Fruit fly (Drosophila melanogaster): ENCODE data around the gene CG4364.

CG4364 gene

DNA sequence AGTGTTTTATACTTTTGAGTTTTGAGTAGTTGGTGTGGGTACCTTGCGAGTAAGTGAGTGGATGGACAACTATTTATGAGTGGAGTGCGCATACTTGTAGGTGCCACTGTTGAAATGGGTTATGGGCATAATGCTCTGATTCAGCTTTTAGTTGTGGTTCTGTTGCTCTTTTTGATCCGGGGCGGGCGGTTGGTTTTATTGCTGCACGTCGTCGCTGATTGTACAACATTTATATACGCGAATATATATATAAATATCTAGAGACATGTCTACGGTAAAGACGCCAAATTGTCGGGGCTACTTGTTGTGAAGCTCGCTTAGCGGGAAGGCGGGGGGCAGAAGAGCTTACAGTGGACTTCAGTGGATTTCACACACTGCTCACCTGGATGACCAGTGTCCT, 27.0 kb downstream of the CG4364 start:
- TF ChIP-seq ttk (optimal IDR thresholded peaks at IDR 0.05) (no peak), Sin3A (optimal IDR thresholded peaks at IDR 0.05) (no peak), psq (optimal IDR thresholded peaks at IDR 0.05) (no peak), h (optimal IDR thresholded peaks at IDR 0.05) (no peak), Myc (optimal IDR thresholded peaks at IDR 0.05) (no peak), insv (optimal IDR thresholded peaks at IDR 0.05) (no peak)

DNA sequence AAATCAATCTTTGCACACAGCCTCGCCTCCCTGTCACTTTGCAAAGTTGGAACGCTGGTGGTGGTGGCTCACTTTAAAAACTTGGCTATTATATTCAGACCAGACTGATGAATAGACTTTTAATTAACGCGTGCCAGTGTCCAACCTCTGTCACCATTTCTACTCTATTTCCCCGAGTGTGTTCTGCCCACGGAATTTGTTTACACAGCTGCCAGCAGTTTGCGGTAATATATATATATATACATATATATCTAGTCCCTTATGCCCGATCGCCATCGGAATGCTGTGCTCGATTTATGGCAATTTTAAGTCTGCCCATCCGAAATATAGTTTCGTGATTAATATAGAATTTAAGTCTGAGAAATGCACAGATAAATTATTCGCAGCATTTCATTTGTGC, 31.3 kb downstream of the CG4364 start:
- TF ChIP-seq Myc (optimal IDR thresholded peaks at IDR 0.05): no peak
- TF ChIP-seq insv (optimal IDR thresholded peaks at IDR 0.05): no peak

DNA sequence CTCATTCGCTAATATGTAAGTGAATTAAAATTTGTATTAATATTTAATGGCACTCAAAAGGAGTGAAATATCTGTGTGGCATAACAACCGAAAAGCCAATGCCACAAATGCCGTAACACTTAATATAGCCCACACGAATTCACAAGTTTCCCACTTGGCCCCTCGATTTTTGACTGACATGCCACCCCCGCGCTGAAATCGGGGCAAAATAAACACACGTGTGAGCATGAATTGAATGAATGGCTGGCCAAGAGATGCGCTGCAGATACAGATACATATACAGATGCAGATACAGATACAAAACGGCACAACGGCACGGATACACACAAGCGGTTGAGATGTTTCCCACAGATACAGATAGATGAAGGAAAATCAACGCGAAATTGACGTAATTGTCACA, 34.0 kb downstream of the CG4364 start:
- TF ChIP-seq psq (optimal IDR thresholded peaks at IDR 0.05): no peak
- TF ChIP-seq h (optimal IDR thresholded peaks at IDR 0.05): no peak
- TF ChIP-seq Sin3A (optimal IDR thresholded peaks at IDR 0.05): no peak
- TF ChIP-seq insv (optimal IDR thresholded peaks at IDR 0.05): no peak
- no peak for TF ChIP-seq ttk (optimal IDR thresholded peaks at IDR 0.05)
- TF ChIP-seq Myc (optimal IDR thresholded peaks at IDR 0.05): no peak

DNA sequence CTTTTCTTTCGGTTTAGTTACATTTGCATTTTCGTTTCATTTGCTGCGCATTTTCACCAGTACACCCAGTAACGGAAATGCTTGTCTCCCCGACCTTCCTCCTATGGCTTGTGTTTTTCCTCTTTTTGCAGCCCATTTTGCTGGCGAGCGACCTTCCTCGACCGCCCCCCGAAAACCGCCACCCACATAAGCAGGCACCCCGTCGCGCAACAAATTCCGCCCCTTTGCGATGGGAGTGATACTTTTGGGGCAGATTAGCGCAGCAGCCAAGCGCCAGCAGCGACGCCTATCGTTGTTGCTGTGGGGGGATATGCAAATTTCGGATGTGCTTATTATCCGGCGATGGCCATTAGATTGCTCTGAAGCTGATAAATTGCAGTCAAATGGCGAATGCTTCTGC, 37.8 kb downstream of the CG4364 start:
- TF ChIP-seq psq (optimal IDR thresholded peaks at IDR 0.05): no peak
- no peak for TF ChIP-seq h (optimal IDR thresholded peaks at IDR 0.05)
- TF ChIP-seq insv (optimal IDR thresholded peaks at IDR 0.05): no peak
- no peak for TF ChIP-seq ttk (optimal IDR thresholded peaks at IDR 0.05)
- no peak for TF ChIP-seq Myc (optimal IDR thresholded peaks at IDR 0.05)
- TF ChIP-seq Sin3A (optimal IDR thresholded peaks at IDR 0.05): no peak

DNA sequence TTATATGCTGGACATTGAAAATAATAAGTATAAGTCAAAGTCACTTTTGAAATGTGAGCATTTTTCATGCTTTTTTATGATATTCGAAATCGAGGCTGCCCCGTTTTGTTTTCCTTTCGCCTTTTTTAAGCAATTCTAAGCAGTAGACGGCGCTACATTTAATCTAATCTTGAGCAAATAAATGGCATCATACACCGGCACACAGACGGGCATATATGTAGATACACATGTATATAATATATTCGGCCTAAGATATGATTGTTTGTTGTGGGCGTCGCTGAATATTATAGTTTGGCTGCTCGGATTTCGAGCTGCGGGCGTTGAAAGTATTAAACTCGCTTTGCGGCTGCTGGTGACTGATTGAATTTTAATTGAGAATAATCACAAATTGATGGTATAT, 38.8 kb downstream of the CG4364 start:
- TF ChIP-seq h (optimal IDR thresholded peaks at IDR 0.05) (no peak), psq (optimal IDR thresholded peaks at IDR 0.05) (no peak), insv (optimal IDR thresholded peaks at IDR 0.05) (no peak), Sin3A (optimal IDR thresholded peaks at IDR 0.05) (no peak), Myc (optimal IDR thresholded peaks at IDR 0.05) (no peak), ttk (optimal IDR thresholded peaks at IDR 0.05) (no peak)

DNA sequence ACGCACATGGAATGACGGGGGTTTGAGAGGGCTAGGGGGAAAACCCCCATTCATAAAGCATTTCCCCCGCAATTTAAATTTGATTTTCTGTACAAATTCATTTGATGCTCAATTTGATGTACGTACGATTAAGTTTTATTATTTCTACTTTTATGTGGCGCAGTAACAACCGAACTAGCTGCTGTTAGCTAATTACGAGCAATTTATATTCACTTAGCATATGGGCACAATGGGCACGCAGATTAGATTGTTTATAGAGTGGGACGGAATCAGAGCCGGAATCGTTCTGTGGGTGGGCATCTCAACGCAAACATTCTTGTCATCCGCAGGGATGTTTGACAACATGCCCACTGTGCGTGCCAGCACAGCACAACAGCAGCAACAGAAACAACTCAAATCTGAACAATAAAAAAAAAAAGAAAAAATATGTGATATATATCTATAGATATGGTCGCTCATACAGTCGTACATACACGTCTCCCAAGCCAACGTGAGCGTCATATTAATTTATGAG, 40.1 kb downstream of the CG4364 start:
- TF ChIP-seq ttk (optimal IDR thresholded peaks at IDR 0.05): no peak
- no peak for TF ChIP-seq h (optimal IDR thresholded peaks at IDR 0.05)
- TF ChIP-seq Sin3A (optimal IDR thresholded peaks at IDR 0.05): no peak

DNA sequence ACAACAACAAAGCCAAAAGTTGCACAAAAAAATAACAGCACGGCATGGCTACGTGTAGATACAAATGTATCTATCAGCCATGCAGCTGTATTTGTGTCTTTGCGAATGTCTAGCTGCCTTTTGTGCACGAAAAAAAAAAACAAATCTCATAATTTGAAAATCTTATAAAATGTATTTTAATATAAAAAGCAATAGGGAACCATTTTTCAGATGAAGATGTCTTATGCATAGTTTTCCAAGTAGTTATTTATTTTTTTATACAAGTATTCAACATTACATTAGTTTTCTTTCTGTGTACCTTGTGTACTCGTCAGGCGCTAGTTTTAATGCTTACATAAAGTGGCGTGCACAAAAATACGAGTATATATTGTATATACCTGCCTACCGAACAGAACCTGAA, 41.7 kb downstream of the CG4364 start:
- no peak for TF ChIP-seq insv (optimal IDR thresholded peaks at IDR 0.05)
- TF ChIP-seq ttk (optimal IDR thresholded peaks at IDR 0.05): no peak

DNA sequence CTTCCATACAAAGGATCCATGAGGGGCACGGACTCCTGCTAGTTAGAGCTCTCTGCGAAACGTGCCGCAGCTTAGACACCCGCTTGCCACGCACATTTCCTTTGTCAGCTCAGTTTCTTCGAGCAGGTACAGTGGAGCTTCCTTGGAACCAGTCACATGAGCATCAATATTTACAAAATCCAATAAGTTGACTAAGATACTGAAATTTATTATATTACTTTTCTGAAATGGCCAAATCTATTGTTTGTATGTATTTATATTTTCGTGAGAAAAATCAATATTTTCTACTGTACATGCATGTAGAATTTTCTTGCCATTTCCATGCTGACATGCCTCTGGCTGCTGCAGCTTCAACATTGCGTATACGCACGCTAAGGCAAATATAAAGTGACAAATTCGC, 48.1 kb downstream of the CG4364 start:
- TF ChIP-seq psq (optimal IDR thresholded peaks at IDR 0.05): no peak
- no peak for TF ChIP-seq insv (optimal IDR thresholded peaks at IDR 0.05)

DNA sequence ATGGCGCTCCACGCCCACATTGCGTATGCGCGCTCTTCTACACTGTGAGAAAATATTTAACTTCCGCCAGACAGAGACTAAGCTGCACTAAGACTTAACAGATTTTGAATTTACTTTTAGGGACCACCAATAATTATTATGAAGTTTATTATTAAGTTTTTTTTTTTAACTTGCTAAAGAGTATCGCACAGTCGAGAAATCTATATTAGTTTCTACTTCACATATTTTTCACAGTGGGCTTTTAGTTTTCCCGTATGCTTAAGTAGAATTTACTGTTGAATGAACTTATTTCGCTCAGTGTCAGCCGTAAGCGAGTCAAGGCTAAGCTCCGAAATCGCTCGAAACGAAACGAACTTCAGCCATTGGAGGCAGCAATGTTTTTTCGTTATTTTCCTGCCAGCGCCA, 50.6 kb downstream of the CG4364 start:
- no peak for TF ChIP-seq h (optimal IDR thresholded peaks at IDR 0.05)
- no peak for TF ChIP-seq Sin3A (optimal IDR thresholded peaks at IDR 0.05)
- TF ChIP-seq psq (optimal IDR thresholded peaks at IDR 0.05): no peak
- TF ChIP-seq Myc (optimal IDR thresholded peaks at IDR 0.05): no peak
- TF ChIP-seq ttk (optimal IDR thresholded peaks at IDR 0.05): no peak
